Worm (Caenorhabditis elegans): ENCODE data around the gene K07E3.2.

Gene K07E3.2

DNA sequence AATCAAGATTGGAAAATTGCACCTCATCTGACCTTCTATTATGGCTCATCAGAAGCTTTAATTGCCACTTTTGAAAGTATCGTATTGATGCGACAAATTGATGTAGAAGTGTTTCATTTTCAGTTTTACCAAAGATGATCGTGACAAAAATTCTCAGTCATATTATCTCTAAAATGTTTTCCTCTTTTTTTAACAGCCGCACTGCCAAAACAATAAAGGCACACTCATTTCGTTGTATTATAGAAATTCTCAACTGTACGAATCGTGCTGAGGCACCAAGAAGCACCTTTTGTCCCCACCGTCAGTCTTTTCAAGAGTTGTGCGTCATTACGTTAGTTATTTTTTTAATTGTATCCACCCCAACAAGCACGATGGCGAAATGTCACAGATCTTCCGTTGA is 3.8 kb downstream of the K07E3.2 start, which contains the start of gene K07E3.9:
Gene K07E3.9, plus strand, starts transcription at position 301 of the 400 bp plus-strand sequence.
- TF ChIP-seq ttx-3 (tag; optimal IDR thresholded peaks at IDR 0.05) (no peak), pha-4 (tag; optimal IDR thresholded peaks at IDR 0.05) (no peak), unc-3 (GFP tag; conservative IDR thresholded peaks at IDR 0.05) (no peak), unc-3 (tag; optimal IDR thresholded peaks at IDR 0.05) (no peak), dve-1 (tag; optimal IDR thresholded peaks at IDR 0.05) (no peak), ceh-22 (tag; optimal IDR thresholded peaks at IDR 0.05) (no peak), nhr-232 (tag; optimal IDR thresholded peaks at IDR 0.05) (no peak), ceh-19 (GFP tag; optimal IDR thresholded peaks at IDR 0.05) (no peak), pag-3 (tag; optimal IDR thresholded peaks at IDR 0.05; ENCODE audit: borderline replicate concordance) (no peak), ama-1 (optimal IDR thresholded peaks at IDR 0.05) (no peak), ceh-14 (tag; optimal IDR thresholded peaks at IDR 0.05) (no peak), sox-4 (tag; optimal IDR thresholded peaks at IDR 0.05) (no peak), ceh-2 (tag; optimal IDR thresholded peaks at IDR 0.05) (no peak), elt-4 (tag; optimal IDR thresholded peaks at IDR 0.05) (no peak), zip-5 (tag; optimal IDR thresholded peaks at IDR 0.05) (no peak), elt-2 (tag; optimal IDR thresholded peaks at IDR 0.05) (no peak), sox-2 (GFP tag; IDR thresholded peaks at IDR 0.05) (no peak), madf-2 (tag; optimal IDR thresholded peaks at IDR 0.05) (no peak), hlh-13 (GFP tag; optimal IDR thresholded peaks at IDR 0.05) (no peak)

DNA sequence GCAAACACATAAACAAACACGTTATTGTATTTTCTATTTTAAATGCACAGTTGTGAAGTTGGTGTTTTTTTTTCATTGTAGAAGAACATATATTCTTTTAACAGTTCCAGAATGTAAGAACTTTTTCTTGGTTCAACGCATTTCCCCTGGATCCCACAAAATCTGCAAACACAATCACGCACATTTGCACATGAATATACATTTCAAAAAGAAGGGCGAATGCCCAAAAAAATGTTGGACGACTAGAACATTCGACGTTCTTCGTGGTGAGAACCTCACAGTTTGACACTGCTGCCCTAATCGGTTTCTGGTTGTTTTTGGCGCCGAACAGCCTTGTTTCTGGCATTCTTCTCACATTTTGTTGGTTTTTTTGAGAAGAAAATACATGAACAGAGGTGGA is 5.4 kb downstream of the K07E3.2 start:
- TF ChIP-seq pag-3 (tag; optimal IDR thresholded peaks at IDR 0.05; ENCODE audit: borderline replicate concordance) (no peak), tbx-2 (tag; optimal IDR thresholded peaks at IDR 0.05) (peak; percentile 19)

DNA sequence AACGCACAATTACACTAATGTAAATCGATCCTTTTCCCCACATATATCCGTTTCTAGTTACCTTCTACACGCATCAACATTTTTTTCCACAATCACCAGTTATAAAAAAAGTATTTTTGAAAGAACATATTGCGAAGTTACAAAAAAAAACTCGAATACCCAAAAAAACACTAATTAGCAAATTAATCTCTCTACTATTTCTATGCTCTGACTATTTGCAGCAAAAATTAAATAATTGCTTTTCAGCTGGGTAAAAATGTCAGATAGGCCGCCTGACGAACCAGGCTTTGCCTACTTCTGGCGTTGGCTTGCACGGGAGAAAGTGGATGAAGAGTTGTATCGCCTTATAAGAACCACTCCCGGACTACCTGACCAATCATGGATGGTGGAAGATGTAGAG is 6.1 kb downstream of the K07E3.2 start, which contains the start of gene K07E3.1:
Gene K07E3.1, plus strand, starts transcription at position 247 of the 400 bp plus-strand sequence.
- TF ChIP-seq che-1 (tag; optimal IDR thresholded peaks at IDR 0.05) (no peak), sdc-2 (tag; optimal IDR thresholded peaks at IDR 0.05) (no peak), ceh-48 (tag; optimal IDR thresholded peaks at IDR 0.05) (no peak)

DNA sequence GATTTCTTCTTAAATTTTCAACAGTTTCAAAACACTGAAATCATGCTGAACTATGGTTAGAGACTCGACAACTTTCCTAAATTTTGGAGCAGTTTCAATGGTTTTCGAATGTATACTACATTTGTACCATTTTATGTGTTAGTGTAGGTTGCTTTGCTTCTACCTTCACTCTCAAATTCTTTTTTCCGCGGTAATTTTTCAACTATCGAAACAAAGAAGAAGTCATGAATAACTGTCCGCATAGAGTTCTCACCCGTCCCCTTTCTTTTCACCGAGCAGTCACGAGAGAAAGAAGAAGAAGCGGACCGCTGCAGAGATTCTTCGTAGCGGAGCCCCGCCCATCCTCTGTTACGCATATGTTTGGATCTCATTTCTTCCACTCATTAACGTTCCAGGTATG is 12.1 kb downstream of the K07E3.2 start, which contains the start of gene hlh-8:
Gene hlh-8, plus strand, starts transcription at position 301 of the 400 bp plus-strand sequence.
- TF ChIP-seq hlh-8 (tag; optimal IDR thresholded peaks at IDR 0.05) (peak; percentile 49), sdc-2 (tag; optimal IDR thresholded peaks at IDR 0.05) (no peak), nhr-11 (tag; optimal IDR thresholded peaks at IDR 0.05) (no peak), npax-4 (tag; optimal IDR thresholded peaks at IDR 0.05) (no peak)

DNA sequence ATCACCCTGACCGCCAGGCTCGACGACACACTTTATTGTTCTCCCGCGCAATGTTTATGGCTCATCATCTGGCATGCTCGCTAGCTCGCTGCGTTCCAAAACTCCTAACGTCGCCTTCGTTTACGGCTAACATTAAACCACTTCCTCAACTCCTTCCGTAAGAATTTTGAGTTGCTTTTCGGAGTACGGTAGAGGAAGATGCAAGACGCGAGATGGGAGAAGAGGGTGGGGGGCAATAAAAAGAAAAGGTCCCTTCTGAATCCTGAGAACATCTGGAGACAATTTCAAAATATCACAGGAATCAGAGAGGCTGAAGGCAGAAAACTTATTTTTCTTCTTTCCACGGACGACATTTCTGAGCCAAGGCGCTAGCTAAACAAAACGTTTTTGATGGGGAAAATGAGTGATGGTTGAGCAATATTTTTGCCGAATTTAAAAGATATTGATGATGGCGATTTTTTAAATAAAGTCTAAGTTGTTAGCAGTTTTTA is 13.8 kb downstream of the K07E3.2 start:
- TF ChIP-seq pha-2 (tag; optimal IDR thresholded peaks at IDR 0.05) (no peak), sox-2 (GFP tag; IDR thresholded peaks at IDR 0.05) (no peak), hlh-8 (tag; optimal IDR thresholded peaks at IDR 0.05) (peak; percentile 98), npax-4 (tag; optimal IDR thresholded peaks at IDR 0.05) (no peak), ceh-19 (GFP tag; optimal IDR thresholded peaks at IDR 0.05) (no peak), ama-1 (optimal IDR thresholded peaks at IDR 0.05) (no peak)

DNA sequence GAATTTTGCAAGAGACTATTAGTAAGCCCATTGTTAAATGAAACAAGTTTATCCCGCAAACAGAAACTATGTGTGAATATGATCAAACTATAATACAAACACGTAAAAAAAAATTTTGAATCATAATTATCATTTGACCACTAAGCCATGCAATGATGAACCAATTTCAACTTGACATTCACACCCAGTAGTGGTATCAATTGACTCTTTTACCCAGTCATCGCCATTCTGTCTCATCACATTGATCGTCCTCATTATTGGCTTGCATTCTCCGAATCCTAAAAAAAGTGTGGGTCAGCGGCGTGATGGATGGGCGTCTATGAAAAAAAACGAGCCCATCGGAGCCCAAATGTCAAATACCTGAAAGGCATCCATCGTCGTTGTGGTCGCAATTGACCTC is 16.2 kb downstream of the K07E3.2 start:
- TF ChIP-seq hlh-30 (tag; optimal IDR thresholded peaks at IDR 0.05; ENCODE audit: insufficient read depth) = no peak
- no peak for TF ChIP-seq ceh-30 (tag; optimal IDR thresholded peaks at IDR 0.05)
- no peak for TF ChIP-seq ahr-1 (tag; optimal IDR thresholded peaks at IDR 0.05)
- TF ChIP-seq ama-1 (optimal IDR thresholded peaks at IDR 0.05) = no peak
- no peak for TF ChIP-seq sdc-2 (tag; optimal IDR thresholded peaks at IDR 0.05)
- no peak for TF ChIP-seq zip-5 (tag; optimal IDR thresholded peaks at IDR 0.05)
- no peak for TF ChIP-seq Y22D7AL.16 (tag; optimal IDR thresholded peaks at IDR 0.05)
- TF ChIP-seq ceh-45 (GFP tag; IDR thresholded peaks at IDR 0.05) = no peak
- TF ChIP-seq unc-55 (GFP tag; optimal IDR thresholded peaks at IDR 0.05) = no peak
- no peak for TF ChIP-seq elt-2 (tag; optimal IDR thresholded peaks at IDR 0.05)
- TF ChIP-seq ztf-16 (tag; optimal IDR thresholded peaks at IDR 0.05) = no peak
- TF ChIP-seq nfya-1 (tag; optimal IDR thresholded peaks at IDR 0.05) = no peak
- no peak for TF ChIP-seq F13H6.1 (tag; optimal IDR thresholded peaks at IDR 0.05)
- TF ChIP-seq pha-4 (tag; optimal IDR thresholded peaks at IDR 0.05) = no peak
- no peak for TF ChIP-seq pax-1 (tag; optimal IDR thresholded peaks at IDR 0.05)
- TF ChIP-seq pha-2 (tag; optimal IDR thresholded peaks at IDR 0.05) = no peak
